Worm (Caenorhabditis elegans) whole organism, L1 larva: Measurements from ENCODE around the gene gck-1.

ENCODE experiments used
- C04F5.9 ChIP-seq: sonication (generic microtip); optimal IDR thresholded peaks from 2 replicates; lab custom pipeline; 2016; ENCODE audit warnings: missing genetic modification characterization, missing compliant biosample characterization
- C16A3.4 ChIP-seq: fragments of 150-350 bp; optimal IDR thresholded peaks from 2 replicates; lab custom pipeline; 2014; ENCODE audit warnings: missing biosample characterization, missing genetic modification characterization
- C34B4.2 ChIP-seq: sonication (generic microtip); optimal IDR thresholded peaks from 2 replicates; lab custom pipeline; 2017; ENCODE audit warnings: mild to moderate bottlenecking, missing genetic modification characterization, missing compliant biosample characterization
- aha-1 ChIP-seq: fragments of 150-350 bp; optimal IDR thresholded peaks from 2 replicates; lab custom pipeline; 2014; ENCODE audit warnings: missing biosample characterization, missing genetic modification characterization
- aly-2 ChIP-seq: fragments of 150-350 bp; optimal IDR thresholded peaks from 2 replicates; lab custom pipeline; 2014; ENCODE audit warnings: missing biosample characterization, missing genetic modification characterization
- ama-1 ChIP-seq: fragments of 150-350 bp; optimal IDR thresholded peaks from 2 replicates; lab custom pipeline; 2014
- blmp-1 ChIP-seq: fragments of 150-350 bp; optimal IDR thresholded peaks from 2 replicates; lab custom pipeline; 2014; ENCODE audit warnings: missing biosample characterization, missing genetic modification characterization
- ceh-63 ChIP-seq: fragments of 200-800 bp; sonication (Bioruptor generic); optimal IDR thresholded peaks from 2 replicates; lab custom pipeline; 2018; ENCODE audit warnings: mild to moderate bottlenecking, missing genetic modification characterization, missing compliant biosample characterization
- ceh-8 ChIP-seq: fragments of 200-800 bp; sonication (Bioruptor generic); optimal IDR thresholded peaks from 2 replicates; lab custom pipeline; 2018; ENCODE audit warnings: mild to moderate bottlenecking, missing genetic modification characterization, moderate library complexity, missing compliant biosample characterization
- ceh-82 ChIP-seq, 3 experiments: fragments of 150-350 bp in 1 of 3; sonication (generic microtip) in 2 of 3; optimal IDR thresholded peaks; 2 replicates each; lab custom pipeline; 2014 to 2017; ENCODE audit warnings: missing biosample characterization in 3 of 3, missing genetic modification characterization in 3 of 3
- ceh-90 ChIP-seq: sonication (generic microtip); optimal IDR thresholded peaks from 2 replicates; lab custom pipeline; 2016; ENCODE audit warnings: missing genetic modification characterization, missing compliant biosample characterization
- dpl-1 ChIP-seq, 3 experiments: fragments of 150-350 bp in 2 of 3; sonication (generic microtip) in 1 of 3; optimal IDR thresholded peaks; 2 replicates each; lab custom pipeline; 2014 to 2017; ENCODE audit warnings: missing biosample characterization in 3 of 3, missing genetic modification characterization in 3 of 3, missing genetic modification reagents in 3 of 3
- efl-1 ChIP-seq, 4 experiments: fragments of 150-350 bp; optimal IDR thresholded peaks in 3 of 4; peaks in 1 of 4; 1 replicate in 1 of 4; 2 replicates in 3 of 4; lab custom pipeline; 2014; ENCODE audit warnings: missing biosample characterization in 2 of 4, missing genetic modification characterization in 2 of 4, missing genetic modification reagents in 2 of 4
- egl-27 ChIP-seq, 2 experiments: fragments of 150-350 bp in 1 of 2; sonication (generic microtip); optimal IDR thresholded peaks; 3 replicates each; lab custom pipeline; 2017 to 2018; ENCODE audit warnings: missing biosample characterization in 2 of 2, missing genetic modification characterization in 2 of 2, missing genetic modification reagents in 2 of 2
- elt-3 ChIP-seq, 6 experiments: fragments of 150-350 bp in 1 of 6; sonication (generic microtip); optimal IDR thresholded peaks; 2 replicates each; lab custom pipeline; 2017 to 2018; ENCODE audit warnings: missing biosample characterization in 6 of 6, missing genetic modification characterization in 6 of 6, inconsistent platforms in 1 of 6
- hlh-4 ChIP-seq: sonication (generic microtip); optimal IDR thresholded peaks from 2 replicates; lab custom pipeline; 2016; ENCODE audit warnings: mild to moderate bottlenecking, missing genetic modification characterization, missing compliant biosample characterization
- isw-1 ChIP-seq: fragments of 200-800 bp; sonication (Bioruptor generic); IDR thresholded peaks from 2 replicates; pipeline ENCODE4 v1.3.6; 2022; ENCODE audit warnings: missing genetic modification characterization, missing compliant biosample characterization
- jun-1 ChIP-seq: fragments of 150-350 bp; optimal IDR thresholded peaks from 2 replicates; lab custom pipeline; 2014; ENCODE audit warnings: missing biosample characterization, missing genetic modification reagents, missing genetic modification characterization
- lin-14 ChIP-seq: fragments of 200-800 bp; sonication (Bioruptor generic); optimal IDR thresholded peaks from 2 replicates; lab custom pipeline; 2018; ENCODE audit warnings: mild to moderate bottlenecking, missing genetic modification characterization, moderate library complexity, missing compliant biosample characterization
- lir-3 ChIP-seq: sonication (generic microtip); optimal IDR thresholded peaks from 2 replicates; lab custom pipeline; 2016; ENCODE audit warnings: mild to moderate bottlenecking, missing genetic modification characterization, moderate library complexity, missing compliant biosample characterization; ENCODE audit not compliant: poor library complexity
- lsy-2 ChIP-seq, 2 experiments: fragments of 150-350 bp; optimal IDR thresholded peaks; 2 replicates each; lab custom pipeline; 2014; ENCODE audit warnings: missing biosample characterization in 2 of 2, missing genetic modification characterization in 2 of 2
- mdl-1 ChIP-seq, 2 experiments: fragments of 150-350 bp; optimal IDR thresholded peaks; 2 replicates each; lab custom pipeline; 2014 to 2017; ENCODE audit warnings: missing biosample characterization in 2 of 2, missing genetic modification characterization in 2 of 2, inconsistent platforms in 1 of 2
- mef-2 ChIP-seq: fragments of 150-350 bp; optimal IDR thresholded peaks from 2 replicates; lab custom pipeline; 2014; ENCODE audit warnings: missing biosample characterization, missing genetic modification characterization
- mep-1 ChIP-seq: fragments of 150-350 bp; optimal IDR thresholded peaks from 2 replicates; lab custom pipeline; 2014; ENCODE audit warnings: missing biosample characterization, missing genetic modification characterization
- nhr-11 ChIP-seq: fragments of 150-350 bp; optimal IDR thresholded peaks from 2 replicates; lab custom pipeline; 2014; ENCODE audit warnings: missing biosample characterization, missing genetic modification characterization
- nhr-19 ChIP-seq: fragments of 200-800 bp; sonication (Bioruptor generic); conservative IDR thresholded peaks from 2 replicates; pipeline ENCODE4 v1.3.6; 2022; ENCODE audit warnings: missing genetic modification characterization, missing compliant biosample characterization
- nhr-20 ChIP-seq: sonication (generic microtip); optimal IDR thresholded peaks from 2 replicates; lab custom pipeline; 2016; ENCODE audit warnings: mild to moderate bottlenecking, missing genetic modification characterization, missing compliant biosample characterization
- nhr-237 ChIP-seq: fragments of 150-350 bp; optimal IDR thresholded peaks from 2 replicates; lab custom pipeline; 2014; ENCODE audit warnings: missing biosample characterization, missing genetic modification characterization
- nhr-76 ChIP-seq: sonication (generic microtip); optimal IDR thresholded peaks from 2 replicates; lab custom pipeline; 2017; ENCODE audit warnings: missing biosample characterization, missing genetic modification characterization
- nhr-77 ChIP-seq: fragments of 150-350 bp; optimal IDR thresholded peaks from 2 replicates; lab custom pipeline; 2014; ENCODE audit warnings: missing biosample characterization, missing genetic modification characterization
- pax-3 ChIP-seq: fragments of 200-800 bp; sonication (Bioruptor generic); optimal IDR thresholded peaks from 2 replicates; lab custom pipeline; 2018; ENCODE audit warnings: mild to moderate bottlenecking, missing genetic modification characterization, moderate library complexity, missing compliant biosample characterization
- pqm-1 ChIP-seq: sonication (generic microtip); optimal IDR thresholded peaks from 3 replicates; lab custom pipeline; 2017; ENCODE audit warnings: missing biosample characterization, missing genetic modification characterization
- rnt-1 ChIP-seq: sonication (generic microtip); optimal IDR thresholded peaks from 2 replicates; lab custom pipeline; 2016; ENCODE audit warnings: mild to moderate bottlenecking, missing genetic modification characterization, moderate library complexity, missing compliant biosample characterization
- skn-1 ChIP-seq: fragments of 150-350 bp; optimal IDR thresholded peaks from 2 replicates; lab custom pipeline; 2014; ENCODE audit warnings: missing biosample characterization, missing genetic modification characterization
- snu-23 ChIP-seq: sonication (generic microtip); optimal IDR thresholded peaks from 2 replicates; lab custom pipeline; 2016; ENCODE audit warnings: missing genetic modification characterization, missing compliant biosample characterization
- swsn-7 ChIP-seq: sonication (generic microtip); optimal IDR thresholded peaks from 2 replicates; lab custom pipeline; 2016; ENCODE audit warnings: missing genetic modification characterization, missing compliant biosample characterization
- tbx-2 ChIP-seq: sonication (generic microtip); optimal IDR thresholded peaks from 2 replicates; lab custom pipeline; 2016; ENCODE audit warnings: missing genetic modification characterization, missing compliant biosample characterization
- unc-30 ChIP-seq: sonication (generic microtip); optimal IDR thresholded peaks from 2 replicates; lab custom pipeline; 2017; ENCODE audit warnings: missing biosample characterization, missing genetic modification characterization
- unc-86 ChIP-seq: sonication (generic microtip); optimal IDR thresholded peaks from 2 replicates; lab custom pipeline; 2016; ENCODE audit warnings: missing genetic modification characterization, missing compliant biosample characterization
- unc-98 ChIP-seq: fragments of 200-800 bp; sonication (Bioruptor generic); IDR thresholded peaks from 2 replicates; pipeline ENCODE4 v1.3.6; 2022; ENCODE audit warnings: missing genetic modification characterization, missing compliant biosample characterization
- zag-1 ChIP-seq: fragments of 150-350 bp; optimal IDR thresholded peaks from 2 replicates; lab custom pipeline; 2014; ENCODE audit warnings: missing biosample characterization, missing genetic modification characterization
- zip-4 ChIP-seq: fragments of 200-800 bp; sonication (Bioruptor generic); optimal IDR thresholded peaks from 2 replicates; lab custom pipeline; 2018; ENCODE audit warnings: mild to moderate bottlenecking, missing genetic modification characterization, moderate library complexity, missing compliant biosample characterization
- ztf-11 ChIP-seq, 2 experiments: sonication (generic microtip); optimal IDR thresholded peaks; 2 replicates each; lab custom pipeline; 2016 to 2017; ENCODE audit warnings: missing genetic modification characterization in 2 of 2, missing biosample characterization in 1 of 2, missing compliant biosample characterization in 1 of 2
- ztf-4 ChIP-seq: fragments of 150-350 bp; optimal IDR thresholded peaks from 2 replicates; lab custom pipeline; 2014; ENCODE audit warnings: missing biosample characterization, missing genetic modification characterization

Gene gck-1

DNA sequence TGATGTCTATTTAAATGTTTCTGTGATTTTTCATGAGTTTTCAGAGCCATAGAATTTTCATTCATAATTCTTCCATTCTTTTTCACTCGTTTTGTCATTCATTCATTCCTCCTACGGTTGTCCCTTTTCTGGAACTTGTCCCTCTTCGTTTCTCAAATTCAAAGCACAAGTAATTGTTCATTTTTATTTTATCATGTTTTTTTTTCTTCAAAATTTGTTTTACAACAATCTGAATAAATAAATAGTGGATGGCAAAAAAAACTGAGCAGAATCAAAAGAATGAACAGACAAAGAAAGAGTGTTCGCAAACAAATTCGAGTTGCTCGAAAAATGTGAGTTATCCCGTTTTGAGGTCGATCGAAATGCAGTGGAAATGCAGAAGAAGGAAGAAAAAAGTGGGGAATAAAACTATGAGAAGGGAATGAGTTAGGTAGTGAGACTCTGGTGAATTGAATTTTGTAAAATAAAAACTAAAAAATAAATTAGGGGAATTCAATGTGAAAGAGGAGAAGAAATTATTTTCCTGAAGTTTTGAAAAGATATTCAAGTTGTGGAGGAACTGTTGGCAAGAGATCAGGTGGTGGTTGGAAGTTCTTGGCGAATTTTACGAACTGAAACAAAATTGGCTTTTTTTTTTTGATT is 8.1 kb upstream of the gck-1 start (continued):
- peak in 1 of 2 experiments; percentile 28 for TF ChIP-seq lsy-2 (tag; optimal IDR thresholded peaks at IDR 0.05; lab: Kevin White, UChicago)
- no peak for TF ChIP-seq egl-27 (tag; optimal IDR thresholded peaks at IDR 0.05; lab: Kevin White, UChicago)
- TF ChIP-seq ama-1 = peak; percentile 93
- TF ChIP-seq pax-3 (tag; lab: Kevin White, UChicago) = no peak
- no peak for TF ChIP-seq unc-98 (GFP tag; lab: Robert Waterston, UW)
- no peak for TF ChIP-seq aha-1 (tag; lab: Kevin White, UChicago)
- peak; percentile 17 for TF ChIP-seq blmp-1 (tag; lab: Kevin White, UChicago)
- TF ChIP-seq C34B4.2 = no peak
- no peak for TF ChIP-seq tbx-2 (tag; lab: Kevin White, UChicago)
- no peak for TF ChIP-seq jun-1 (tag; lab: Kevin White, UChicago)
- no peak for TF ChIP-seq lin-14 (GFP tag; lab: Kevin White, UChicago)
- TF ChIP-seq ztf-4 = no peak
- TF ChIP-seq mep-1 (tag; lab: Kevin White, UChicago) = peak; percentile 72
- no peak for TF ChIP-seq mdl-1 (tag; optimal IDR thresholded peaks at IDR 0.05; lab: Kevin White, UChicago)
- peak; percentile 97 for TF ChIP-seq aly-2 (tag; lab: Kevin White, UChicago)
- TF ChIP-seq nhr-77 = no peak
- no peak for TF ChIP-seq ztf-11 (tag; optimal IDR thresholded peaks at IDR 0.05; lab: Kevin White, UChicago)
- TF ChIP-seq hlh-4 (tag; lab: Kevin White, UChicago) = no peak
- TF ChIP-seq swsn-7 (tag; lab: Kevin White, UChicago) = peak; percentile 32
- TF ChIP-seq, all 84 proteins: peak for 17

ce11 chrV:8940419-8940818 is 7.2 kb upstream of the gck-1 start:
- no peak for TF ChIP-seq efl-1 (optimal IDR thresholded peaks at IDR 0.05; lab: Kevin White, UChicago)
- TF ChIP-seq efl-1 (GFP tag; optimal IDR thresholded peaks at IDR 0.05 in 1 of 2; lab: Kevin White, UChicago) = no peak
- TF ChIP-seq mef-2 = no peak
- no peak for TF ChIP-seq ceh-82 (tag; optimal IDR thresholded peaks at IDR 0.05; lab: Kevin White, UChicago)
- no peak for TF ChIP-seq C04F5.9 (tag; lab: Kevin White, UChicago)
- TF ChIP-seq rnt-1 (tag; lab: Kevin White, UChicago) = no peak
- no peak for TF ChIP-seq skn-1 (tag; lab: Kevin White, UChicago)
- no peak for TF ChIP-seq C34B4.2
- TF ChIP-seq ceh-90 (tag; lab: Kevin White, UChicago) = no peak
- no peak for TF ChIP-seq lir-3 (tag; lab: Kevin White, UChicago)
- no peak for TF ChIP-seq jun-1 (tag; lab: Kevin White, UChicago)
- TF ChIP-seq isw-1 (GFP tag; lab: Robert Waterston, UW) = no peak
- no peak for TF ChIP-seq elt-3 (tag; optimal IDR thresholded peaks at IDR 0.05; lab: Kevin White, UChicago)
- TF ChIP-seq C16A3.4 = no peak
- no peak for TF ChIP-seq dpl-1 (GFP tag; optimal IDR thresholded peaks at IDR 0.05; lab: Kevin White, UChicago)
- TF ChIP-seq pqm-1 (tag; lab: Kevin White, UChicago) = no peak
- TF ChIP-seq, all 84 proteins: peak for 0

ce11 chrV:8942437-8942978 is 5.1 kb upstream of the gck-1 start:
- no peak for TF ChIP-seq aly-2 (tag; lab: Kevin White, UChicago)
- no peak for TF ChIP-seq mdl-1 (tag; optimal IDR thresholded peaks at IDR 0.05; lab: Kevin White, UChicago)
- TF ChIP-seq pqm-1 (tag; lab: Kevin White, UChicago) = no peak
- TF ChIP-seq blmp-1 (tag; lab: Kevin White, UChicago) = peak; percentile 99
- TF ChIP-seq unc-86 = no peak
- TF ChIP-seq ceh-90 (tag; lab: Kevin White, UChicago) = no peak
- no peak for TF ChIP-seq aha-1 (tag; lab: Kevin White, UChicago)
- no peak for TF ChIP-seq efl-1 (optimal IDR thresholded peaks at IDR 0.05; lab: Kevin White, UChicago)
- TF ChIP-seq efl-1 (GFP tag; optimal IDR thresholded peaks at IDR 0.05 in 1 of 2; lab: Kevin White, UChicago) = peak in 1 of 2 experiments; percentile 68

ce11 chrV:8943963-8944362 is 3.6 kb upstream of the gck-1 start, which contains the start of gene T19A5.3:
T19A5.3 (minus strand) TSS chrV:8944063.
- TF ChIP-seq mep-1 (tag; lab: Kevin White, UChicago) (no peak), nhr-20 (tag; lab: Kevin White, UChicago) (no peak), nhr-11 (no peak), skn-1 (tag; lab: Kevin White, UChicago) (no peak), zip-4 (GFP tag; lab: Kevin White, UChicago) (no peak), C04F5.9 (tag; lab: Kevin White, UChicago) (no peak), aha-1 (tag; lab: Kevin White, UChicago) (no peak), nhr-237 (tag; lab: Kevin White, UChicago) (no peak), dpl-1 (GFP tag; optimal IDR thresholded peaks at IDR 0.05; lab: Kevin White, UChicago) (no peak), ceh-63 (GFP tag; lab: Kevin White, UChicago) (no peak), ceh-8 (GFP tag; lab: Kevin White, UChicago) (no peak), pqm-1 (tag; lab: Kevin White, UChicago) (no peak), snu-23 (GFP tag; lab: Kevin White, UChicago) (no peak), unc-30 (no peak), tbx-2 (tag; lab: Kevin White, UChicago) (no peak), nhr-76 (tag; lab: Kevin White, UChicago) (no peak), hlh-4 (tag; lab: Kevin White, UChicago) (no peak), zag-1 (no peak), nhr-19 (GFP tag; lab: Robert Waterston, UW) (no peak), lir-3 (tag; lab: Kevin White, UChicago) (no peak)
